Worm (Caenorhabditis elegans): Measurements from ENCODE around the gene moc-3.

- TF ChIP-seq ztf-11 (tag; optimal IDR thresholded peaks at IDR 0.05) = no peak
- no peak for TF ChIP-seq lin-39 (tag; optimal IDR thresholded peaks at IDR 0.05)
- TF ChIP-seq nhr-77 (tag; optimal IDR thresholded peaks at IDR 0.05) = peak; percentile 46
- no peak for TF ChIP-seq fkh-10 (GFP tag; optimal IDR thresholded peaks at IDR 0.05)
- TF ChIP-seq unc-62 (GFP tag; optimal IDR thresholded peaks at IDR 0.05) = no peak
- no peak for TF ChIP-seq skn-1 (tag; optimal IDR thresholded peaks at IDR 0.05)
- TF ChIP-seq nhr-237 (tag; optimal IDR thresholded peaks at IDR 0.05) = no peak
- TF ChIP-seq sptf-1 (tag; optimal IDR thresholded peaks at IDR 0.05) = no peak
- TF ChIP-seq lin-13 (GFP tag; optimal IDR thresholded peaks at IDR 0.05) = no peak
- TF ChIP-seq snu-23 (GFP tag; optimal IDR thresholded peaks at IDR 0.05) = peak; percentile 52
- TF ChIP-seq aly-2 (tag; optimal IDR thresholded peaks at IDR 0.05) = no peak
- no peak for TF ChIP-seq fkh-4 (tag; optimal IDR thresholded peaks at IDR 0.05; ENCODE audit: borderline replicate concordance)
- no peak for TF ChIP-seq nhr-28 (tag; optimal IDR thresholded peaks at IDR 0.05)
- TF ChIP-seq nhr-71 (tag; optimal IDR thresholded peaks at IDR 0.05) = peak; percentile 36
These were observed 3.2 kb downstream of the moc-3 start, which contains the start of gene sph-1 for ce11 chrIV:8133536-8133935.

Measured in whole organism, L1 larva.